Worm (Caenorhabditis elegans) whole organism, young adult: ENCODE results near the gene F44E2.9.

Source experiments
- B0035.1 ChIP-seq: sonication (generic microtip); optimal IDR thresholded peaks from 2 replicates; lab custom pipeline; 2016; ENCODE audit warnings: missing genetic modification characterization, mild to moderate bottlenecking, missing compliant biosample characterization, missing genotype, missing genetic modification reagents
- B0261.1 ChIP-seq: sonication (generic microtip); optimal IDR thresholded peaks from 2 replicates; lab custom pipeline; 2016; ENCODE audit warnings: mild to moderate bottlenecking, missing genetic modification characterization, moderate library complexity, missing compliant biosample characterization
- C06A6.2 ChIP-seq: fragments of 200-800 bp; sonication (Bioruptor generic); conservative IDR thresholded peaks from 2 replicates; pipeline ENCODE4 v1.3.6; 2022; ENCODE audit warnings: missing genetic modification characterization, missing compliant biosample characterization
- C17E4.6 ChIP-seq: fragments of 200-800 bp; sonication (Bioruptor generic); IDR thresholded peaks from 2 replicates; pipeline ENCODE4 v1.3.6; 2022; ENCODE audit warnings: missing genetic modification reagents, missing genetic modification characterization, missing compliant biosample characterization
- D2030.7 ChIP-seq: fragments of 200-800 bp; sonication (Bioruptor generic); IDR thresholded peaks from 2 replicates; pipeline ENCODE4 v1.3.6; 2022; ENCODE audit warnings: missing genetic modification reagents, missing genetic modification characterization, missing compliant biosample characterization
- F23B12.7 ChIP-seq: sonication (generic microtip); optimal IDR thresholded peaks from 2 replicates; lab custom pipeline; 2017; ENCODE audit warnings: missing genetic modification characterization, mild to moderate bottlenecking, missing compliant biosample characterization, antibody characterized with exemption, moderate library complexity; ENCODE audit not compliant: insufficient read depth
- F37B4.10 ChIP-seq: fragments of 200-800 bp; sonication (Bioruptor generic); IDR thresholded peaks from 2 replicates; pipeline ENCODE4 v1.3.6; 2022; ENCODE audit warnings: missing genetic modification characterization, missing compliant biosample characterization
- F52B5.7 ChIP-seq: sonication (generic microtip); optimal IDR thresholded peaks from 2 replicates; lab custom pipeline; 2016; ENCODE audit warnings: mild to moderate bottlenecking, missing genetic modification characterization, missing compliant biosample characterization
- F55B11.4 ChIP-seq: sonication (generic microtip); optimal IDR thresholded peaks from 2 replicates; lab custom pipeline; 2016; ENCODE audit warnings: missing compliant biosample characterization, missing genetic modification characterization, borderline replicate concordance; ENCODE audit not compliant: insufficient read depth
- F57A8.1 ChIP-seq: fragments of 200-800 bp; sonication (Bioruptor generic); optimal IDR thresholded peaks from 2 replicates; lab custom pipeline; 2018; ENCODE audit warnings: mild to moderate bottlenecking, missing genetic modification characterization, moderate library complexity, missing compliant biosample characterization
- T26A5.8 ChIP-seq: sonication (generic microtip); optimal IDR thresholded peaks from 2 replicates; lab custom pipeline; 2016; ENCODE audit warnings: missing genetic modification characterization, missing compliant biosample characterization
- atf-7 ChIP-seq: sonication (generic microtip); optimal IDR thresholded peaks from 2 replicates; lab custom pipeline; 2017; ENCODE audit warnings: mild to moderate bottlenecking, missing genetic modification characterization, missing compliant biosample characterization
- attf-3 ChIP-seq: fragments of 200-800 bp; sonication (Bioruptor generic); conservative IDR thresholded peaks from 2 replicates; pipeline ENCODE4 v1.3.6; 2022; ENCODE audit warnings: missing genetic modification reagents, missing genetic modification characterization, missing compliant biosample characterization
- ccch-3 ChIP-seq: fragments of 200-800 bp; sonication (Bioruptor generic); optimal IDR thresholded peaks from 2 replicates; lab custom pipeline; 2018; ENCODE audit warnings: mild to moderate bottlenecking, missing genetic modification characterization, missing compliant biosample characterization
- cebp-1 ChIP-seq, 2 experiments: fragments of 200-800 bp in 1 of 2; sonication (Bioruptor generic) in 1 of 2; sonication (generic microtip) in 1 of 2; IDR thresholded peaks in 1 of 2; optimal IDR thresholded peaks in 1 of 2; 2 replicates each; pipeline versions ENCODE4 v1.3.6 to Lab custom; 2017 to 2022; ENCODE audit warnings: missing compliant biosample characterization in 2 of 2, missing genetic modification characterization in 2 of 2, mild to moderate bottlenecking in 1 of 2, missing genetic modification reagents in 1 of 2, moderate library complexity in 1 of 2
- cebp-2 ChIP-seq: fragments of 200-800 bp; sonication (Bioruptor generic); IDR thresholded peaks from 2 replicates; pipeline ENCODE4 v1.3.6; 2022; ENCODE audit warnings: missing genetic modification characterization, missing compliant biosample characterization
- ceh-100 ChIP-seq: fragments of 200-800 bp; sonication (Bioruptor generic); IDR thresholded peaks from 2 replicates; pipeline ENCODE4 v1.3.6; 2022; ENCODE audit warnings: missing genetic modification reagents, missing genetic modification characterization, missing compliant biosample characterization
- ceh-40 ChIP-seq: fragments of 200-800 bp; sonication (Bioruptor generic); IDR thresholded peaks from 2 replicates; pipeline ENCODE4 v1.3.6; 2022; ENCODE audit warnings: missing genetic modification characterization, missing compliant biosample characterization
- ceh-58 ChIP-seq: fragments of 200-800 bp; sonication (Bioruptor generic); IDR thresholded peaks from 2 replicates; pipeline ENCODE4 v1.3.6; 2022; ENCODE audit warnings: missing genetic modification characterization, missing compliant biosample characterization
- ceh-91 ChIP-seq: fragments of 200-800 bp; sonication (Bioruptor generic); IDR thresholded peaks from 2 replicates; pipeline ENCODE4 v1.3.6; 2022; ENCODE audit warnings: missing genetic modification reagents, missing genetic modification characterization, missing compliant biosample characterization
- chd-7 ChIP-seq: sonication (generic microtip); optimal IDR thresholded peaks from 2 replicates; lab custom pipeline; 2016; ENCODE audit warnings: mild to moderate bottlenecking, missing genetic modification characterization, moderate library complexity, missing compliant biosample characterization
- dox-1 ChIP-seq: fragments of 200-800 bp; sonication (Bioruptor generic); IDR thresholded peaks from 2 replicates; pipeline ENCODE4 v1.3.6; 2022; ENCODE audit warnings: missing genetic modification reagents, missing genetic modification characterization, missing compliant biosample characterization
- dpff-1 ChIP-seq: sonication (generic microtip); optimal IDR thresholded peaks from 2 replicates; lab custom pipeline; 2017; ENCODE audit warnings: mild to moderate bottlenecking, missing genetic modification characterization, missing compliant biosample characterization
- efl-1 ChIP-seq: fragments of 150-350 bp; optimal IDR thresholded peaks from 2 replicates; lab custom pipeline; 2014; ENCODE audit warnings: missing biosample characterization, missing genetic modification reagents, missing genetic modification characterization
- egrh-3 ChIP-seq: fragments of 200-800 bp; sonication (Bioruptor generic); IDR thresholded peaks from 2 replicates; pipeline ENCODE4 v1.3.6; 2022; ENCODE audit warnings: missing genetic modification reagents, missing genetic modification characterization, missing compliant biosample characterization
- him-1 ChIP-seq: sonication (generic microtip); optimal IDR thresholded peaks from 2 replicates; lab custom pipeline; 2016; ENCODE audit warnings: missing genotype, missing genetic modification reagents, missing genetic modification characterization, missing compliant biosample characterization
- hlh-12 ChIP-seq: sonication (generic microtip); optimal IDR thresholded peaks from 2 replicates; lab custom pipeline; 2016; ENCODE audit warnings: missing genetic modification characterization, missing compliant biosample characterization
- hlh-26 ChIP-seq: fragments of 200-800 bp; sonication (Bioruptor generic); conservative IDR thresholded peaks from 2 replicates; pipeline ENCODE4 v1.3.6; 2022; ENCODE audit warnings: missing genetic modification reagents, missing genetic modification characterization, missing compliant biosample characterization
- hmg-1.2 ChIP-seq: fragments of 200-800 bp; sonication (Bioruptor generic); IDR thresholded peaks from 2 replicates; pipeline ENCODE4 v1.3.6; 2022; ENCODE audit warnings: missing genetic modification reagents, missing genetic modification characterization, missing compliant biosample characterization
- hmg-20 ChIP-seq: fragments of 200-800 bp; sonication (Bioruptor generic); IDR thresholded peaks from 2 replicates; pipeline ENCODE4 v1.3.6; 2022; ENCODE audit warnings: missing genetic modification reagents, missing genetic modification characterization, missing compliant biosample characterization
- lin-40 ChIP-seq: sonication (generic microtip); optimal IDR thresholded peaks from 2 replicates; lab custom pipeline; 2016; ENCODE audit warnings: missing genetic modification characterization, mild to moderate bottlenecking, missing compliant biosample characterization, missing genotype, missing genetic modification reagents
- lir-1 ChIP-seq: fragments of 200-800 bp; sonication (Bioruptor generic); conservative IDR thresholded peaks from 2 replicates; pipeline ENCODE4 v1.3.6; 2022; ENCODE audit warnings: missing genetic modification reagents, missing genetic modification characterization, missing compliant biosample characterization
- madf-6 ChIP-seq: fragments of 200-800 bp; sonication (Bioruptor generic); IDR thresholded peaks from 2 replicates; pipeline ENCODE4 v1.3.6; 2022; ENCODE audit warnings: missing genetic modification reagents, missing genetic modification characterization, missing compliant biosample characterization
- nfya-1 ChIP-seq: sonication (generic microtip); optimal IDR thresholded peaks from 2 replicates; lab custom pipeline; 2017; ENCODE audit warnings: antibody characterized with exemption, missing compliant biosample characterization, missing genetic modification characterization, borderline replicate concordance; ENCODE audit not compliant: insufficient read depth
- nfyb-1 ChIP-seq: fragments of 200-800 bp; sonication (Bioruptor generic); IDR thresholded peaks from 2 replicates; pipeline ENCODE4 v1.3.6; 2022; ENCODE audit warnings: missing genetic modification reagents, missing genetic modification characterization, missing compliant biosample characterization
- nhr-120 ChIP-seq: fragments of 200-800 bp; sonication (Bioruptor generic); IDR thresholded peaks from 2 replicates; pipeline ENCODE4 v1.3.6; 2022; ENCODE audit warnings: missing genetic modification characterization, missing compliant biosample characterization
- pha-4 ChIP-seq: fragments of 150-350 bp; sonication (generic microtip); optimal IDR thresholded peaks from 2 replicates; lab custom pipeline; 2014; ENCODE audit warnings: missing biosample characterization, missing genetic modification reagents, missing genetic modification characterization
- rec-8 ChIP-seq, 2 experiments: sonication (generic microtip); optimal IDR thresholded peaks; 2 replicates each; lab custom pipeline; 2016; ENCODE audit warnings: mild to moderate bottlenecking in 2 of 2, missing genetic modification characterization in 2 of 2, missing genetic modification reagents in 2 of 2, missing genotype in 2 of 2, missing biosample characterization in 1 of 2, missing compliant biosample characterization in 1 of 2, moderate library complexity in 1 of 2
- repo-1 ChIP-seq: sonication (generic microtip); optimal IDR thresholded peaks from 2 replicates; lab custom pipeline; 2017; ENCODE audit warnings: mild to moderate bottlenecking, missing genetic modification characterization, missing compliant biosample characterization
- rpc-1 ChIP-seq, 2 experiments: fragments of 150-350 bp in 1 of 2; sonication (generic microtip) in 1 of 2; optimal IDR thresholded peaks; 2 replicates each; lab custom pipeline; 2014 to 2018; ENCODE audit warnings: missing biosample characterization in 1 of 2, missing genetic modification characterization in 1 of 2, missing genetic modification reagents in 1 of 2, missing genotype in 1 of 2
- snpc-3.4 ChIP-seq: sonication (generic microtip); optimal IDR thresholded peaks from 2 replicates; lab custom pipeline; 2017; ENCODE audit warnings: missing genetic modification characterization, mild to moderate bottlenecking, missing compliant biosample characterization, antibody characterized with exemption, moderate library complexity, missing genotype, missing genetic modification reagents
- snpc-4 ChIP-seq, 5 experiments: fragments of 150-350 bp in 1 of 5; sonication (generic microtip) in 4 of 5; optimal IDR thresholded peaks; 2 replicates each; lab custom pipeline; 2014 to 2018; ENCODE audit warnings: missing genetic modification characterization in 5 of 5, missing biosample characterization in 3 of 5, antibody characterized with exemption in 2 of 5, mild to moderate bottlenecking in 2 of 5, missing compliant biosample characterization in 2 of 5, missing genotype in 2 of 5, moderate library complexity in 2 of 5, missing genetic modification reagents in 1 of 5
- sptf-2 ChIP-seq: fragments of 200-800 bp; sonication (Bioruptor generic); optimal IDR thresholded peaks from 2 replicates; lab custom pipeline; 2018; ENCODE audit warnings: mild to moderate bottlenecking, missing genetic modification characterization, missing compliant biosample characterization
- tlf-1 ChIP-seq: fragments of 200-800 bp; sonication (Bioruptor generic); optimal IDR thresholded peaks from 2 replicates; lab custom pipeline; 2018; ENCODE audit warnings: mild to moderate bottlenecking, missing genetic modification characterization, missing compliant biosample characterization
- unc-130 ChIP-seq: sonication (generic microtip); optimal IDR thresholded peaks from 2 replicates; lab custom pipeline; 2016; ENCODE audit warnings: missing genetic modification reagents, missing genetic modification characterization, missing compliant biosample characterization
- ztf-3 ChIP-seq: fragments of 200-800 bp; sonication (Bioruptor generic); optimal IDR thresholded peaks from 2 replicates; lab custom pipeline; 2018; ENCODE audit warnings: mild to moderate bottlenecking, missing genetic modification characterization, missing compliant biosample characterization

F44E2.9 gene

ce11 chrIII:8850482-8851047 is at the start of gene F44E2.9 (continued):
- TF ChIP-seq F57A8.1 (GFP tag; lab: Kevin White, UChicago) (no peak), hmg-20 (no peak), hmg-1.2 (peak; percentile 83; the same call in 1 of the 2 replicates), cebp-1 (GFP tag; IDR thresholded peaks at IDR 0.05; lab: Robert Waterston, UW) (no peak), cebp-1 (tag; optimal IDR thresholded peaks at IDR 0.05; lab: Kevin White, UChicago) (peak; percentile 33), ceh-40 (no peak), hlh-12 (tag; lab: Kevin White, UChicago) (no peak), nfyb-1 (GFP tag; lab: Robert Waterston, UW) (no peak), repo-1 (tag; lab: Kevin White, UChicago) (no peak), C17E4.6 (GFP tag; lab: Robert Waterston, UW) (no peak), sptf-2 (GFP tag; lab: Kevin White, UChicago) (no peak), F23B12.7 (peak; percentile 16), T26A5.8 (no peak), B0261.1 (tag; lab: Kevin White, UChicago) (no peak), lir-1 (no peak; the same call in 1 of the 2 replicates), tlf-1 (GFP tag; lab: Kevin White, UChicago) (no peak), ceh-100 (GFP tag; lab: Robert Waterston, UW) (no peak), nhr-120 (no peak), snpc-4 (GFP tag; optimal IDR thresholded peaks at IDR 0.05; lab: Kevin White, UChicago) (no peak), snpc-4 (tag; optimal IDR thresholded peaks at IDR 0.05; lab: Kevin White, UChicago) (peak in 2 of 4 experiments; percentile 11 to 34), F37B4.10 (GFP tag; lab: Robert Waterston, UW) (no peak), attf-3 (GFP tag; lab: Robert Waterston, UW) (no peak), atf-7 (tag; lab: Kevin White, UChicago) (no peak), hlh-26 (GFP tag; lab: Robert Waterston, UW) (no peak), ceh-58 (GFP tag; lab: Robert Waterston, UW) (no peak), B0035.1 (no peak), rec-8 (tag; optimal IDR thresholded peaks at IDR 0.05; lab: Kevin White, UChicago) (no peak), dox-1 (GFP tag; lab: Robert Waterston, UW) (peak; percentile 84), efl-1 (GFP tag; lab: Kevin White, UChicago) (peak; percentile 76), cebp-2 (no peak), unc-130 (GFP tag; lab: Kevin White, UChicago) (peak; percentile 74), lin-40 (tag; lab: Kevin White, UChicago) (no peak), nfya-1 (no peak), rpc-1 (optimal IDR thresholded peaks at IDR 0.05; lab: Kevin White, UChicago) (no peak), rpc-1 (tag; optimal IDR thresholded peaks at IDR 0.05; lab: Kevin White, UChicago) (no peak), snpc-3.4 (tag; lab: Kevin White, UChicago) (no peak), egrh-3 (GFP tag; lab: Robert Waterston, UW) (no peak), ceh-91 (GFP tag; lab: Robert Waterston, UW) (peak; percentile 41; the same call in 1 of the 2 replicates), chd-7 (tag; lab: Kevin White, UChicago) (no peak), dpff-1 (tag; lab: Kevin White, UChicago) (no peak), C06A6.2 (GFP tag; lab: Robert Waterston, UW) (no peak), madf-6 (peak; percentile 78), ccch-3 (GFP tag; lab: Kevin White, UChicago) (no peak), D2030.7 (peak; percentile 74), pha-4 (tag; lab: Kevin White, UChicago) (no peak), him-1 (tag; lab: Kevin White, UChicago) (peak; percentile 1), ztf-3 (no peak), F55B11.4 (tag; lab: Kevin White, UChicago) (no peak), F52B5.7 (tag; lab: Kevin White, UChicago) (no peak)
